Fruit fly (Drosophila melanogaster) Kc167 (cell line): ENCODE measurements around the gene CG15553.
A peak's percentile ranks its signal among the peaks of the same experiment; 100 is the strongest.

Experiments used
- Myc ChIP-seq: fragments of >200 bp; optimal IDR thresholded peaks from 2 replicates; lab custom pipeline; 2017; ENCODE audit warnings: missing external identifiers
- Sin3A ChIP-seq: fragments of >200 bp; optimal IDR thresholded peaks from 2 replicates; lab custom pipeline; 2018; ENCODE audit warnings: missing external identifiers
- h ChIP-seq: fragments of >200 bp; optimal IDR thresholded peaks from 3 replicates; lab custom pipeline; 2018; ENCODE audit warnings: missing external identifiers
- insv ChIP-seq: fragments of >200 bp; optimal IDR thresholded peaks from 3 replicates; lab custom pipeline; 2018; ENCODE audit warnings: missing external identifiers
- psq ChIP-seq: fragments of >200 bp; optimal IDR thresholded peaks from 2 replicates; lab custom pipeline; 2017; ENCODE audit warnings: missing external identifiers
- ttk ChIP-seq: sonication (Bioruptor generic); optimal IDR thresholded peaks from 2 replicates; lab custom pipeline; 2017; ENCODE audit warnings: missing external identifiers

Gene CG15553

dm6 chr3R:31101069-31101468 lies at the start of gene CG15553:
Gene CG15553, minus strand, starts transcription at chr3R:31101169.
- TF ChIP-seq insv (lab: Kevin White, UChicago), result no peak
- no peak for TF ChIP-seq Sin3A (lab: Kevin White, UChicago)
- TF ChIP-seq h (lab: Kevin White, UChicago), result no peak
- no peak for TF ChIP-seq psq
- no peak for TF ChIP-seq Myc (lab: Kevin White, UChicago)
- no peak for TF ChIP-seq ttk

dm6 chr3R:31146920-31147319 lies 46.0 kb upstream of the CG15553 start:
- no peak for TF ChIP-seq h (lab: Kevin White, UChicago)
- no peak for TF ChIP-seq psq
- no peak for TF ChIP-seq ttk
- no peak for TF ChIP-seq Sin3A (lab: Kevin White, UChicago)
- no peak for TF ChIP-seq Myc (lab: Kevin White, UChicago)
- TF ChIP-seq insv (lab: Kevin White, UChicago), result no peak

- TF ChIP-seq psq (no peak), h (lab: Kevin White, UChicago) (no peak), Myc (lab: Kevin White, UChicago) (no peak), ttk (no peak)
Measured at dm6 chr3R:31141691-31142090, 40.7 kb upstream of the CG15553 start.

- TF ChIP-seq h (lab: Kevin White, UChicago) (peak; percentile 77), insv (lab: Kevin White, UChicago) (no peak), Myc (lab: Kevin White, UChicago) (no peak)
Measured at dm6 chr3R:31134056-31134455, 33.1 kb upstream of the CG15553 start, which contains the start of gene Gycbeta100B. Gene Gycbeta100B, plus strand, starts transcription at chr3R:31134392.

- TF ChIP-seq Myc (lab: Kevin White, UChicago), result no peak
- TF ChIP-seq h (lab: Kevin White, UChicago), result no peak
- no peak for TF ChIP-seq psq
- no peak for TF ChIP-seq Sin3A (lab: Kevin White, UChicago)
- no peak for TF ChIP-seq ttk
- TF ChIP-seq insv (lab: Kevin White, UChicago), result no peak
Measured at dm6 chr3R:31130566-31130965, 29.6 kb upstream of the CG15553 start, which contains the start of gene Ktch. Gene Ktch, minus strand, starts transcription at chr3R:31130666.

- no peak for TF ChIP-seq Myc (lab: Kevin White, UChicago)
- TF ChIP-seq Sin3A (lab: Kevin White, UChicago), result no peak
- TF ChIP-seq psq, result no peak
- no peak for TF ChIP-seq insv (lab: Kevin White, UChicago)
- TF ChIP-seq h (lab: Kevin White, UChicago), result no peak
- no peak for TF ChIP-seq ttk
Measured at dm6 chr3R:31127357-31127775, 26.4 kb upstream of the CG15553 start.

- TF ChIP-seq ttk, result no peak
Measured at dm6 chr3R:31125746-31126199, 24.8 kb upstream of the CG15553 start, which contains the start of gene CG15554. Gene CG15554, plus strand, starts transcription at chr3R:31126149.

- no peak for TF ChIP-seq insv (lab: Kevin White, UChicago)
- no peak for TF ChIP-seq Myc (lab: Kevin White, UChicago)
- TF ChIP-seq h (lab: Kevin White, UChicago), result no peak
- no peak for TF ChIP-seq Sin3A (lab: Kevin White, UChicago)
- TF ChIP-seq psq, result no peak
- TF ChIP-seq ttk, result no peak
Measured at dm6 chr3R:31123315-31123714, 22.3 kb upstream of the CG15553 start, which contains the start of gene Prosalpha3T. Gene Prosalpha3T, minus strand, starts transcription at chr3R:31123415.

dm6 chr3R:31119854-31120423 lies 19.0 kb upstream of the CG15553 start:
- TF ChIP-seq insv (lab: Kevin White, UChicago) (no peak), Myc (lab: Kevin White, UChicago) (no peak), ttk (no peak), h (lab: Kevin White, UChicago) (no peak), psq (no peak), Sin3A (lab: Kevin White, UChicago) (no peak)

dm6 chr3R:31109126-31109525 lies 8.2 kb upstream of the CG15553 start, which contains the start of gene Mayo:
Gene Mayo, minus strand, starts transcription at chr3R:31109191.
- TF ChIP-seq h (lab: Kevin White, UChicago) (no peak), Myc (lab: Kevin White, UChicago) (no peak), Sin3A (lab: Kevin White, UChicago) (no peak), insv (lab: Kevin White, UChicago) (no peak), ttk (no peak), psq (no peak)

- TF ChIP-seq Sin3A (lab: Kevin White, UChicago) (no peak), psq (no peak), h (lab: Kevin White, UChicago) (no peak), Myc (lab: Kevin White, UChicago) (no peak), insv (lab: Kevin White, UChicago) (no peak), ttk (no peak)
Measured at dm6 chr3R:31097221-31097620, 3.7 kb downstream of the CG15553 start, which contains the start of gene CG11317. Gene CG11317, minus strand, starts transcription at chr3R:31097321.

- TF ChIP-seq Myc (lab: Kevin White, UChicago) (no peak), Sin3A (lab: Kevin White, UChicago) (no peak), ttk (no peak), psq (no peak), insv (lab: Kevin White, UChicago) (no peak), h (lab: Kevin White, UChicago) (no peak)
Measured at dm6 chr3R:31089985-31090384, 11.0 kb downstream of the CG15553 start.

dm6 chr3R:31086394-31086793 lies 14.6 kb downstream of the CG15553 start:
- TF ChIP-seq h (lab: Kevin White, UChicago), result no peak
- no peak for TF ChIP-seq Myc (lab: Kevin White, UChicago)
- no peak for TF ChIP-seq insv (lab: Kevin White, UChicago)
- no peak for TF ChIP-seq psq
- TF ChIP-seq ttk, result no peak
- no peak for TF ChIP-seq Sin3A (lab: Kevin White, UChicago)
